Worm (Caenorhabditis elegans) whole organism, L3 larva: Measurements from ENCODE around the gene F56A11.6.
A peak's percentile ranks its signal among the peaks of the same experiment; 100 is the strongest.

ENCODE experiments used
- R02D3.7 ChIP-seq: fragments of 150-350 bp; optimal IDR thresholded peaks from 2 replicates; lab custom pipeline; 2014; ENCODE audit warnings: missing biosample characterization, missing genetic modification characterization
- ZK546.5 ChIP-seq: sonication (generic microtip); optimal IDR thresholded peaks from 2 replicates; lab custom pipeline; 2017; ENCODE audit warnings: missing biosample characterization, missing genetic modification characterization
- aly-2 ChIP-seq: fragments of 150-350 bp; optimal IDR thresholded peaks from 2 replicates; lab custom pipeline; 2014; ENCODE audit warnings: missing biosample characterization, missing genetic modification characterization
- ama-1 ChIP-seq: fragments of 150-350 bp; optimal IDR thresholded peaks from 2 replicates; lab custom pipeline; 2018
- ceh-82 ChIP-seq: fragments of 150-350 bp; optimal IDR thresholded peaks from 2 replicates; lab custom pipeline; 2014; ENCODE audit warnings: missing biosample characterization, missing genetic modification characterization
- daf-12 ChIP-seq: fragments of 150-350 bp; optimal IDR thresholded peaks from 2 replicates; lab custom pipeline; 2014; ENCODE audit warnings: missing biosample characterization, missing genetic modification reagents, missing genetic modification characterization
- egl-27 ChIP-seq: sonication (generic microtip); optimal IDR thresholded peaks from 4 replicates; lab custom pipeline; 2017; ENCODE audit warnings: missing biosample characterization, missing genetic modification reagents, missing genetic modification characterization
- egl-5 ChIP-seq: fragments of 150-350 bp; optimal IDR thresholded peaks from 2 replicates; lab custom pipeline; 2017; ENCODE audit warnings: missing biosample characterization, missing genetic modification reagents, missing genetic modification characterization, inconsistent platforms
- elt-1 ChIP-seq: fragments of 150-350 bp; optimal IDR thresholded peaks from 2 replicates; lab custom pipeline; 2014; ENCODE audit warnings: missing biosample characterization, missing genetic modification characterization
- elt-2 ChIP-seq: sonication (generic microtip); optimal IDR thresholded peaks from 2 replicates; lab custom pipeline; 2016; ENCODE audit warnings: missing genetic modification reagents, mild to moderate bottlenecking, missing genetic modification characterization, missing compliant biosample characterization
- elt-3 ChIP-seq, 3 experiments: fragments of 150-350 bp in 1 of 3; sonication (generic microtip) in 2 of 3; optimal IDR thresholded peaks; 2 replicates in 2 of 3; 4 replicates in 1 of 3; lab custom pipeline; 2014 to 2017; ENCODE audit warnings: missing biosample characterization in 3 of 3, missing genetic modification characterization in 3 of 3
- eor-1 ChIP-seq, 2 experiments: fragments of 150-350 bp; optimal IDR thresholded peaks; 2 replicates each; lab custom pipeline; 2014 to 2018; ENCODE audit warnings: missing biosample characterization in 2 of 2, missing genetic modification characterization in 2 of 2
- fkh-10 ChIP-seq: sonication (generic microtip); optimal IDR thresholded peaks from 2 replicates; lab custom pipeline; 2017; ENCODE audit warnings: missing biosample characterization, missing genetic modification reagents, missing genetic modification characterization
- fos-1 ChIP-seq: fragments of 150-350 bp; optimal IDR thresholded peaks from 2 replicates; lab custom pipeline; 2014; ENCODE audit warnings: missing biosample characterization, missing genetic modification characterization
- lin-15B ChIP-seq: fragments of 150-350 bp; optimal IDR thresholded peaks from 2 replicates; lab custom pipeline; 2014; ENCODE audit warnings: missing biosample characterization, missing genetic modification characterization
- lin-39 ChIP-seq: fragments of 150-350 bp; optimal IDR thresholded peaks from 2 replicates; lab custom pipeline; 2018; ENCODE audit warnings: missing biosample characterization, missing genetic modification reagents, missing genetic modification characterization
- lsy-12 ChIP-seq: sonication (generic microtip); optimal IDR thresholded peaks from 2 replicates; lab custom pipeline; 2016; ENCODE audit warnings: mild to moderate bottlenecking, missing genetic modification characterization, missing compliant biosample characterization
- mml-1 ChIP-seq: fragments of 150-350 bp; sonication (generic microtip); optimal IDR thresholded peaks from 3 replicates; lab custom pipeline; 2014; ENCODE audit warnings: missing biosample characterization, missing genetic modification characterization
- nfya-1 ChIP-seq: sonication (generic microtip); optimal IDR thresholded peaks from 2 replicates; lab custom pipeline; 2017; ENCODE audit warnings: missing genetic modification characterization, mild to moderate bottlenecking, missing compliant biosample characterization, antibody characterized with exemption, moderate library complexity; ENCODE audit not compliant: insufficient read depth
- nhr-11 ChIP-seq: fragments of 150-350 bp; optimal IDR thresholded peaks from 2 replicates; lab custom pipeline; 2014; ENCODE audit warnings: missing biosample characterization, missing genetic modification characterization
- nhr-23 ChIP-seq: fragments of 150-350 bp; optimal IDR thresholded peaks from 2 replicates; lab custom pipeline; 2014; ENCODE audit warnings: missing biosample characterization, missing genetic modification reagents, missing genetic modification characterization
- nhr-237 ChIP-seq: fragments of 150-350 bp; optimal IDR thresholded peaks from 2 replicates; lab custom pipeline; 2014; ENCODE audit warnings: missing biosample characterization, missing genetic modification characterization
- nhr-25 ChIP-seq: sonication (generic microtip); optimal IDR thresholded peaks from 2 replicates; lab custom pipeline; 2017; ENCODE audit warnings: missing biosample characterization, missing genetic modification characterization
- nhr-76 ChIP-seq: fragments of 150-350 bp; sonication (generic microtip); optimal IDR thresholded peaks from 5 replicates; lab custom pipeline; 2014; ENCODE audit warnings: missing biosample characterization, missing genetic modification characterization
- pha-4 ChIP-seq: fragments of 150-350 bp; optimal IDR thresholded peaks from 2 replicates; lab custom pipeline; 2014; ENCODE audit warnings: missing biosample characterization, missing genetic modification reagents, missing genetic modification characterization
- pqm-1 ChIP-seq: fragments of 150-350 bp; optimal IDR thresholded peaks from 2 replicates; lab custom pipeline; 2017; ENCODE audit warnings: missing biosample characterization, missing genetic modification characterization, inconsistent platforms
- sea-2 ChIP-seq: fragments of 150-350 bp; sonication (generic microtip); optimal IDR thresholded peaks from 4 replicates; lab custom pipeline; 2014; ENCODE audit warnings: missing biosample characterization, missing genetic modification reagents, missing genetic modification characterization
- skn-1 ChIP-seq: fragments of 150-350 bp; optimal IDR thresholded peaks from 2 replicates; lab custom pipeline; 2014; ENCODE audit warnings: missing biosample characterization, missing genetic modification characterization
- snpc-4 ChIP-seq: fragments of 150-350 bp; optimal IDR thresholded peaks from 2 replicates; lab custom pipeline; 2014; ENCODE audit warnings: missing biosample characterization, missing genetic modification characterization
- tbx-2 ChIP-seq: sonication (generic microtip); optimal IDR thresholded peaks from 2 replicates; lab custom pipeline; 2016; ENCODE audit warnings: mild to moderate bottlenecking, missing genetic modification characterization, missing compliant biosample characterization
- unc-39 ChIP-seq: sonication (generic microtip); optimal IDR thresholded peaks from 4 replicates; lab custom pipeline; 2017; ENCODE audit warnings: missing biosample characterization, missing genetic modification characterization
- zag-1 ChIP-seq: fragments of 150-350 bp; optimal IDR thresholded peaks from 2 replicates; lab custom pipeline; 2014; ENCODE audit warnings: missing biosample characterization, missing genetic modification characterization
- ztf-11 ChIP-seq: fragments of 150-350 bp; optimal IDR thresholded peaks from 2 replicates; lab custom pipeline; 2014; ENCODE audit warnings: missing biosample characterization, missing genetic modification characterization
- ztf-4 ChIP-seq: fragments of 150-350 bp; optimal IDR thresholded peaks from 2 replicates; lab custom pipeline; 2014; ENCODE audit warnings: missing biosample characterization, missing genetic modification characterization

F56A11.6 gene

ce11 chrIV:604144-604543 lies 22.1 kb upstream of the F56A11.6 start, which contains the start of gene col-102:
TSS of gene col-102 (plus strand) at chrIV:604444.
- TF ChIP-seq egl-27 (tag; lab: Kevin White, UChicago) (no peak), ztf-4 (no peak), elt-1 (no peak), elt-2 (tag; lab: Kevin White, UChicago) (no peak), nhr-23 (tag; lab: Kevin White, UChicago) (no peak), egl-5 (tag; lab: Kevin White, UChicago) (no peak), ceh-82 (tag; lab: Kevin White, UChicago) (no peak), fkh-10 (GFP tag; lab: Kevin White, UChicago) (no peak), ZK546.5 (tag; lab: Kevin White, UChicago) (no peak), nhr-25 (tag; lab: Kevin White, UChicago) (no peak), nhr-11 (tag; lab: Kevin White, UChicago) (no peak), eor-1 (tag; optimal IDR thresholded peaks at IDR 0.05; lab: Kevin White, UChicago) (no peak), lin-39 (no peak), lsy-12 (no peak), ztf-11 (tag; lab: Kevin White, UChicago) (no peak), nhr-237 (no peak)

ce11 chrIV:603543-603942 lies 21.5 kb upstream of the F56A11.6 start, which contains the start of gene prmt-4:
TSS of gene prmt-4 (minus strand) at chrIV:603643.
- no peak for TF ChIP-seq daf-12 (tag; lab: Kevin White, UChicago)
- TF ChIP-seq nfya-1: no peak
- no peak for TF ChIP-seq R02D3.7 (tag; lab: Kevin White, UChicago)
- TF ChIP-seq pha-4 (tag; lab: Kevin White, UChicago): no peak
- no peak for TF ChIP-seq ama-1 (lab: Kevin White, UChicago)
- TF ChIP-seq lin-15B (tag; lab: Kevin White, UChicago): no peak
- TF ChIP-seq eor-1 (tag; optimal IDR thresholded peaks at IDR 0.05; lab: Kevin White, UChicago): no peak
- TF ChIP-seq tbx-2: no peak
- TF ChIP-seq egl-27 (tag; lab: Kevin White, UChicago): no peak
- no peak for TF ChIP-seq fkh-10 (GFP tag; lab: Kevin White, UChicago)
- TF ChIP-seq sea-2 (GFP tag; lab: Kevin White, UChicago): no peak
- no peak for TF ChIP-seq skn-1 (tag; lab: Kevin White, UChicago)
- TF ChIP-seq elt-1: no peak
- TF ChIP-seq elt-2 (tag; lab: Kevin White, UChicago): no peak
- TF ChIP-seq elt-3 (tag; optimal IDR thresholded peaks at IDR 0.05; lab: Kevin White, UChicago): no peak

- TF ChIP-seq mml-1 (tag; lab: Kevin White, UChicago) (no peak), pha-4 (tag; lab: Kevin White, UChicago) (no peak), snpc-4 (tag; lab: Kevin White, UChicago) (no peak), ztf-4 (no peak), elt-1 (no peak), nhr-237 (no peak), fos-1 (no peak), sea-2 (GFP tag; lab: Kevin White, UChicago) (no peak), fkh-10 (GFP tag; lab: Kevin White, UChicago) (no peak), nhr-76 (no peak)
These were observed 19.6 kb upstream of the F56A11.6 start, which contains the start of gene srt-59 for ce11 chrIV:601595-601994. TSS of gene srt-59 (minus strand) at chrIV:601695.

- no peak for TF ChIP-seq zag-1 (tag; lab: Kevin White, UChicago)
- TF ChIP-seq pqm-1 (tag; lab: Kevin White, UChicago): peak; percentile 19
These were observed 14.4 kb upstream of the F56A11.6 start, which contains the start of the genes C18H7.7 and C18H7.11 for ce11 chrIV:596292-596952. TSS of gene C18H7.7 (minus strand) at chrIV:596392. TSS of gene C18H7.11 (plus strand) at chrIV:596902.

- TF ChIP-seq aly-2 (tag; lab: Kevin White, UChicago): no peak
- TF ChIP-seq unc-39 (tag; lab: Kevin White, UChicago): no peak
- no peak for TF ChIP-seq lin-15B (tag; lab: Kevin White, UChicago)
These were observed 12.8 kb upstream of the F56A11.6 start for ce11 chrIV:594840-595239.
